Fruit fly (Drosophila melanogaster) whole organism, embryonic: ENCODE data around the gene Pi3K21B.

ENCODE experiments used
- Asciz ChIP-seq: fragments of 200-800 bp; sonication (Bioruptor generic); optimal IDR thresholded peaks from 2 replicates; lab custom pipeline; 2017; ENCODE audit warnings: missing biosample characterization, mild to moderate bottlenecking, missing genetic modification characterization, missing genetic modification reagents
- Awh ChIP-seq: fragments of 200-800 bp; sonication (Bioruptor generic); IDR thresholded peaks from 2 replicates; pipeline ENCODE4, ENCODE4 v1.3.6; 2022; ENCODE audit warnings: missing biosample characterization, missing genetic modification characterization
- BtbVII ChIP-seq: fragments of 200-800 bp; sonication (Bioruptor generic); optimal IDR thresholded peaks from 3 replicates; lab custom pipeline; 2017; ENCODE audit warnings: missing biosample characterization, mild to moderate bottlenecking, missing genetic modification characterization
- Bteb2 ChIP-seq: fragments of 200-800 bp; sonication (Bioruptor generic); optimal IDR thresholded peaks from 2 replicates; lab custom pipeline; 2016; ENCODE audit warnings: missing biosample characterization, missing genetic modification characterization
- C15 ChIP-seq: fragments of 200-800 bp; sonication (Bioruptor generic); IDR thresholded peaks from 3 replicates; pipeline ENCODE4 v1.3.6; 2022; ENCODE audit warnings: missing biosample characterization, missing genetic modification characterization
- CG10654 ChIP-seq: fragments of 200-800 bp; sonication (Bioruptor generic); optimal IDR thresholded peaks from 2 replicates; lab custom pipeline; 2016; ENCODE audit warnings: missing biosample characterization, missing genetic modification characterization
- CG11695 ChIP-seq: fragments of 200-800 bp; sonication (Bioruptor generic); IDR thresholded peaks from 3 replicates; pipeline ENCODE4 v1.3.6; 2022; ENCODE audit warnings: missing biosample characterization, missing genetic modification characterization
- CG12299 ChIP-seq: fragments of 200-800 bp; sonication (Bioruptor generic); optimal IDR thresholded peaks from 2 replicates; lab custom pipeline; 2018; ENCODE audit warnings: missing biosample characterization, mild to moderate bottlenecking, missing genetic modification characterization
- CG14710 ChIP-seq: fragments of 200-800 bp; sonication (Bioruptor generic); optimal IDR thresholded peaks from 3 replicates; lab custom pipeline; 2019; ENCODE audit warnings: missing biosample characterization, mild to moderate bottlenecking, missing genetic modification characterization, moderate library complexity
- CG16779 ChIP-seq: fragments of 200-800 bp; sonication (Bioruptor generic); IDR thresholded peaks from 2 replicates; pipeline ENCODE4 v1.3.6; 2022; ENCODE audit warnings: missing biosample characterization, missing genetic modification characterization
- CG16863 ChIP-seq: fragments of 200-800 bp; sonication (Bioruptor generic); optimal IDR thresholded peaks from 3 replicates; lab custom pipeline; 2016; ENCODE audit warnings: missing biosample characterization, missing genetic modification characterization
- CG17802 ChIP-seq: fragments of 200-800 bp; sonication (Bioruptor generic); optimal IDR thresholded peaks from 2 replicates; lab custom pipeline; 2018; ENCODE audit warnings: missing biosample characterization, mild to moderate bottlenecking, missing genetic modification characterization, moderate library complexity
- CG18011 ChIP-seq: fragments of 200-800 bp; sonication (Bioruptor generic); optimal IDR thresholded peaks from 2 replicates; lab custom pipeline; 2017; ENCODE audit warnings: missing biosample characterization, missing genetic modification characterization, mild to moderate bottlenecking, moderate library complexity, missing genotype
- CG2116 ChIP-seq: fragments of 200-800 bp; sonication (Bioruptor generic); optimal IDR thresholded peaks from 3 replicates; lab custom pipeline; 2018; ENCODE audit warnings: missing biosample characterization, mild to moderate bottlenecking, missing genetic modification characterization
- CG3838 ChIP-seq: fragments of 200-800 bp; sonication (Bioruptor generic); optimal IDR thresholded peaks from 3 replicates; lab custom pipeline; 2016; ENCODE audit warnings: missing biosample characterization, missing genetic modification characterization
- CG5953 ChIP-seq: fragments of 200-800 bp; sonication (Bioruptor generic); IDR thresholded peaks from 2 replicates; pipeline ENCODE4 v1.3.6; 2022; ENCODE audit warnings: missing biosample characterization, missing genetic modification characterization
- CG7357 ChIP-seq: fragments of 200-800 bp; sonication (Bioruptor generic); IDR thresholded peaks from 3 replicates; pipeline ENCODE4 v1.3.6; 2022; ENCODE audit warnings: missing biosample characterization, missing genetic modification characterization
- CG9817 ChIP-seq: fragments of 200-800 bp; sonication (Bioruptor generic); optimal IDR thresholded peaks from 2 replicates; lab custom pipeline; 2018; ENCODE audit warnings: missing biosample characterization, mild to moderate bottlenecking, missing genetic modification characterization, moderate library complexity
- Dek ChIP-seq: fragments of 200-800 bp; sonication (Bioruptor generic); optimal IDR thresholded peaks from 3 replicates; lab custom pipeline; 2019; ENCODE audit warnings: missing biosample characterization, mild to moderate bottlenecking, missing genetic modification characterization, moderate library complexity
- Doc2 ChIP-seq: fragments of 200-800 bp; sonication (Bioruptor generic); IDR thresholded peaks from 2 replicates; pipeline ENCODE4 v1.3.6; 2022; ENCODE audit warnings: missing biosample characterization, missing genetic modification characterization
- Doc3 ChIP-seq: fragments of 200-800 bp; sonication (Bioruptor generic); IDR thresholded peaks from 3 replicates; pipeline ENCODE4 v1.3.6; 2022; ENCODE audit warnings: missing biosample characterization, missing genetic modification characterization; ENCODE audit not compliant: partially characterized antibody
- Dref ChIP-seq: fragments of 200-800 bp; sonication (Bioruptor generic); IDR thresholded peaks from 2 replicates; pipeline ENCODE4 v1.3.6; 2022; ENCODE audit warnings: missing biosample characterization, missing genetic modification characterization
- E2f2 ChIP-seq: fragments of 200-800 bp; sonication (Bioruptor generic); IDR thresholded peaks from 2 replicates; pipeline ENCODE4 v1.3.6; 2022; ENCODE audit warnings: missing biosample characterization, missing genetic modification characterization
- Elba2 ChIP-seq: fragments of 200-800 bp; sonication (Bioruptor generic); optimal IDR thresholded peaks from 3 replicates; lab custom pipeline; 2016; ENCODE audit warnings: missing biosample characterization, missing genetic modification characterization
- Fer3 ChIP-seq: fragments of 200-800 bp; sonication (Bioruptor generic); optimal IDR thresholded peaks from 2 replicates; lab custom pipeline; 2018; ENCODE audit warnings: missing biosample characterization, mild to moderate bottlenecking, missing genetic modification characterization, moderate library complexity
- HmgD ChIP-seq: fragments of 200-800 bp; sonication (Bioruptor generic); optimal IDR thresholded peaks from 3 replicates; lab custom pipeline; 2016; ENCODE audit warnings: missing biosample characterization, missing genetic modification characterization
- Meics ChIP-seq: fragments of 200-800 bp; sonication (Bioruptor generic); optimal IDR thresholded peaks from 2 replicates; lab custom pipeline; 2017; ENCODE audit warnings: missing biosample characterization, mild to moderate bottlenecking, missing genetic modification characterization
- Neu2 ChIP-seq: fragments of 200-800 bp; sonication (Bioruptor generic); optimal IDR thresholded peaks from 3 replicates; lab custom pipeline; 2016; ENCODE audit warnings: missing biosample characterization, missing genetic modification characterization, borderline replicate concordance
- Nf-YB ChIP-seq: fragments of 200-800 bp; sonication (Bioruptor generic); optimal IDR thresholded peaks from 3 replicates; lab custom pipeline; 2019; ENCODE audit warnings: missing biosample characterization, mild to moderate bottlenecking, missing genetic modification characterization, moderate library complexity
- Nf-YC ChIP-seq: fragments of 200-800 bp; optimal IDR thresholded peaks from 3 replicates; lab custom pipeline; 2019; ENCODE audit warnings: missing biosample characterization, mild to moderate bottlenecking, missing genetic modification characterization, moderate library complexity
- Six4 ChIP-seq: fragments of 200-800 bp; sonication (Bioruptor generic); optimal IDR thresholded peaks from 2 replicates; lab custom pipeline; 2016; ENCODE audit warnings: missing biosample characterization, missing genetic modification characterization
- Ssrp ChIP-seq: fragments of 200-800 bp; sonication (Bioruptor generic); optimal IDR thresholded peaks from 2 replicates; lab custom pipeline; 2018; ENCODE audit warnings: missing biosample characterization, mild to moderate bottlenecking, missing genetic modification characterization, moderate library complexity
- Taf1 ChIP-seq: fragments of 200-800 bp; sonication (Bioruptor generic); IDR thresholded peaks from 2 replicates; pipeline ENCODE4 v1.3.6; 2022; ENCODE audit warnings: missing biosample characterization, missing genetic modification characterization
- ac ChIP-seq: fragments of 200-800 bp; sonication (Bioruptor generic); optimal IDR thresholded peaks from 3 replicates; lab custom pipeline; 2017; ENCODE audit warnings: missing biosample characterization, mild to moderate bottlenecking, missing genetic modification characterization
- chinmo ChIP-seq: fragments of 200-800 bp; sonication (Bioruptor generic); IDR thresholded peaks from 4 replicates; pipeline ENCODE4 v1.3.6; 2022; ENCODE audit warnings: missing biosample characterization, missing genetic modification characterization; ENCODE audit not compliant: partially characterized antibody
- chn ChIP-seq: fragments of 200-800 bp; sonication (Bioruptor generic); optimal IDR thresholded peaks from 2 replicates; lab custom pipeline; 2016; ENCODE audit warnings: missing biosample characterization, missing genetic modification characterization
- ci ChIP-seq: fragments of 200-800 bp; sonication (Bioruptor generic); IDR thresholded peaks from 3 replicates; pipeline ENCODE4 v1.3.6; 2022; ENCODE audit warnings: missing biosample characterization, missing genetic modification characterization
- corto ChIP-seq: fragments of 200-800 bp; sonication (Bioruptor generic); optimal IDR thresholded peaks from 2 replicates; lab custom pipeline; 2016; ENCODE audit warnings: missing biosample characterization, mild to moderate bottlenecking, missing genetic modification characterization, moderate library complexity
- crp ChIP-seq, 2 experiments: fragments of 200-800 bp; sonication (Bioruptor generic); optimal IDR thresholded peaks; 2 replicates in 1 of 2; 3 replicates in 1 of 2; lab custom pipeline; 2017; ENCODE audit warnings: missing biosample characterization in 2 of 2, missing genetic modification characterization in 2 of 2, mild to moderate bottlenecking in 1 of 2, moderate library complexity in 1 of 2
- p53 ChIP-seq: fragments of 200-800 bp; sonication (Bioruptor generic); optimal IDR thresholded peaks from 2 replicates; lab custom pipeline; 2016; ENCODE audit warnings: missing biosample characterization, missing genetic modification characterization
- pum ChIP-seq: fragments of 200-800 bp; sonication (Bioruptor generic); optimal IDR thresholded peaks from 2 replicates; lab custom pipeline; 2016; ENCODE audit warnings: missing biosample characterization, missing genetic modification characterization
- sc ChIP-seq, 3 experiments: fragments of >200 bp in 2 of 3; fragments of 200-800 bp in 1 of 3; sonication (Bioruptor generic) in 1 of 3; optimal IDR thresholded peaks; 2 replicates in 2 of 3; 3 replicates in 1 of 3; lab custom pipeline; 2017; ENCODE audit warnings: mild to moderate bottlenecking in 1 of 3, missing biosample characterization in 1 of 3, missing genetic modification characterization in 1 of 3, missing genetic modification reagents in 1 of 3
- scrt ChIP-seq: fragments of 200-800 bp; sonication (Bioruptor generic); optimal IDR thresholded peaks from 2 replicates; lab custom pipeline; 2018; ENCODE audit warnings: missing biosample characterization, mild to moderate bottlenecking, missing genetic modification characterization, moderate library complexity
- shn ChIP-seq: fragments of 200-800 bp; sonication (Bioruptor generic); optimal IDR thresholded peaks from 3 replicates; lab custom pipeline; 2016; ENCODE audit warnings: missing biosample characterization, missing genetic modification characterization
- trem ChIP-seq: fragments of 200-800 bp; optimal IDR thresholded peaks from 3 replicates; lab custom pipeline; 2019; ENCODE audit warnings: missing biosample characterization, mild to moderate bottlenecking, missing genetic modification characterization, moderate library complexity
- unc-4 ChIP-seq: fragments of 200-800 bp; sonication (Bioruptor generic); IDR thresholded peaks from 2 replicates; pipeline ENCODE4 v1.3.6; 2022; ENCODE audit warnings: missing biosample characterization, missing genetic modification characterization; ENCODE audit not compliant: partially characterized antibody
- wek ChIP-seq: fragments of 200-800 bp; sonication (Bioruptor generic); optimal IDR thresholded peaks from 3 replicates; lab custom pipeline; 2018; ENCODE audit warnings: missing biosample characterization, mild to moderate bottlenecking, missing genetic modification characterization, moderate library complexity
- zfh2 ChIP-seq: fragments of 200-800 bp; sonication (Bioruptor generic); optimal IDR thresholded peaks from 2 replicates; lab custom pipeline; 2016; ENCODE audit warnings: missing biosample characterization, missing genetic modification characterization

The Pi3K21B gene

dm6 chr2L:294452-295362, 3.0 kb upstream of the Pi3K21B start, which contains the start of the genes U2af38 and Stip1 (continued):
- TF ChIP-seq pum (no peak), zfh2 (GFP tag; lab: Kevin White, UChicago) (peak; percentile 6), E2f2 (GFP tag; lab: Robert Waterston, UW) (peak; percentile 40), chinmo (GFP tag; lab: Robert Waterston, UW) (no peak), Doc3 (GFP tag; lab: Robert Waterston, UW) (peak; percentile 61), p53 (GFP tag; lab: Kevin White, UChicago) (no peak), scrt (GFP tag; lab: Kevin White, UChicago) (no peak), BtbVII (GFP tag; lab: Kevin White, UChicago) (no peak), CG11695 (GFP tag; lab: Robert Waterston, UW) (no peak), CG14710 (tag; lab: Kevin White, UChicago) (peak; percentile 87), CG10654 (GFP tag; lab: Kevin White, UChicago) (peak; percentile 30), CG9817 (tag; lab: Kevin White, UChicago) (peak; percentile 10), Asciz (GFP tag; lab: Kevin White, UChicago) (no peak), Meics (GFP tag; lab: Kevin White, UChicago) (no peak), Elba2 (GFP tag; lab: Kevin White, UChicago) (no peak), Six4 (GFP tag; lab: Kevin White, UChicago) (no peak), CG12299 (no peak), corto (GFP tag; lab: Kevin White, UChicago) (no peak), shn (GFP tag; lab: Kevin White, UChicago) (no peak), unc-4 (GFP tag; lab: Robert Waterston, UW) (peak; percentile 76), Nf-YB (GFP tag; lab: Kevin White, UChicago) (no peak), CG5953 (GFP tag; lab: Robert Waterston, UW) (no peak), ci (no peak; the same call in 2 of the 3 replicates), Nf-YC (tag; lab: Kevin White, UChicago) (peak; percentile 63), Dref (GFP tag; lab: Robert Waterston, UW) (peak; percentile 79), CG7357 (GFP tag; lab: Robert Waterston, UW) (no peak), CG2116 (peak; percentile 95), wek (GFP tag; lab: Kevin White, UChicago) (no peak), CG16863 (GFP tag; lab: Kevin White, UChicago) (no peak), Doc2 (GFP tag; lab: Robert Waterston, UW) (no peak), Dek (tag; lab: Kevin White, UChicago) (peak; percentile 14), trem (tag; lab: Kevin White, UChicago) (peak; percentile 76), CG17802 (tag; lab: Kevin White, UChicago) (no peak), ac (no peak), Taf1 (GFP tag; lab: Robert Waterston, UW) (no peak), Bteb2 (GFP tag; lab: Kevin White, UChicago) (no peak), Awh (GFP tag; lab: Robert Waterston, UW) (no peak), Neu2 (peak; percentile 54), C15 (GFP tag; lab: Robert Waterston, UW) (no peak), CG18011 (GFP tag; lab: Kevin White, UChicago) (no peak), Fer3 (peak; percentile 10), HmgD (GFP tag; lab: Kevin White, UChicago) (no peak), crp (GFP tag; optimal IDR thresholded peaks at IDR 0.05; lab: Kevin White, UChicago) (no peak), Ssrp (tag; lab: Kevin White, UChicago) (no peak), CG3838 (GFP tag; lab: Kevin White, UChicago) (no peak), CG16779 (GFP tag; lab: Robert Waterston, UW) (no peak), sc (optimal IDR thresholded peaks at IDR 0.05; lab: Kevin White, UChicago) (no peak), sc (GFP tag; optimal IDR thresholded peaks at IDR 0.05; lab: Kevin White, UChicago) (no peak), chn (GFP tag; lab: Kevin White, UChicago) (peak; percentile 21)
